Fruit fly (Drosophila melanogaster): ENCODE data around the gene CG13318.

DNA sequence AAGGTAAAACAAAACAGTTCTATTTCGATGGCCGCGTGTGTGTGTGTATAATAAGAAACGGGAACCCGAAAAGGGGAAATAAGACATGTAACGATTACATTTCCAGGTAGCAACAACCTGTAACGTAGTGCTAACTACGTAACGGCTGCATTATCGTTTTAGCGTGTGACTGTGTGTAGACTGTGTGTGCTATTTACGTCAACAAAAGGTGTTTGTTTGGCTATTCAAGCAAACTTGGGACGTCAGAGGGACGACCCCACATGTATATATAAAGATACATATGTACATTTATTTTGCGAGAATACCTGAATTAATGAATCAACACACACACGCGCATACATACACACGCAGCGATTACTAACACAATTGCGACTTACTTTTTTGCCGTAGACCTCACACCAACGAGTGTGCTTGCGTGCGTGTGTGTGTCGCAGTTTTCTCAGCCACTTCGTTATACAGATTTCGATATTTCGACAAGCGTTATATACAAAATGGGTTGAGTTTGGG, 47.1 kb upstream of the CG13318 start:
- no peak for TF ChIP-seq CG14655 (GFP tag; optimal IDR thresholded peaks at IDR 0.05)
- no peak for TF ChIP-seq CG9948 (tag; optimal IDR thresholded peaks at IDR 0.05)

All from whole organism, pupa.